Worm (Caenorhabditis elegans): ENCODE measurements around the gene col-174.

- no peak for TF ChIP-seq ztf-29 (GFP tag; IDR thresholded peaks at IDR 0.05)
- no peak for TF ChIP-seq ref-1 (GFP tag; conservative IDR thresholded peaks at IDR 0.05)
- no peak for TF ChIP-seq T22C8.4 (GFP tag; IDR thresholded peaks at IDR 0.05)
- no peak for TF ChIP-seq tab-1 (GFP tag; IDR thresholded peaks at IDR 0.05)
- no peak for TF ChIP-seq ztf-23 (GFP tag; IDR thresholded peaks at IDR 0.05)
- no peak for TF ChIP-seq klf-2 (GFP tag; conservative IDR thresholded peaks at IDR 0.05)
These were observed 24.0 kb upstream of the col-174 start for ce11 chrX:7522595-7522994.

Measured in whole organism, midembryonic.